Worm (Caenorhabditis elegans) whole organism, L2 larva: ENCODE data around the gene F22B7.3.

ENCODE experiments used
- ceh-82 ChIP-seq: fragments of 150-350 bp; optimal IDR thresholded peaks from 2 replicates; lab custom pipeline; 2014; ENCODE audit warnings: missing biosample characterization, missing genetic modification characterization
- unc-62 ChIP-seq: fragments of 150-350 bp; optimal IDR thresholded peaks from 2 replicates; lab custom pipeline; 2014; ENCODE audit warnings: missing biosample characterization, missing genetic modification reagents, missing genetic modification characterization

DNA sequence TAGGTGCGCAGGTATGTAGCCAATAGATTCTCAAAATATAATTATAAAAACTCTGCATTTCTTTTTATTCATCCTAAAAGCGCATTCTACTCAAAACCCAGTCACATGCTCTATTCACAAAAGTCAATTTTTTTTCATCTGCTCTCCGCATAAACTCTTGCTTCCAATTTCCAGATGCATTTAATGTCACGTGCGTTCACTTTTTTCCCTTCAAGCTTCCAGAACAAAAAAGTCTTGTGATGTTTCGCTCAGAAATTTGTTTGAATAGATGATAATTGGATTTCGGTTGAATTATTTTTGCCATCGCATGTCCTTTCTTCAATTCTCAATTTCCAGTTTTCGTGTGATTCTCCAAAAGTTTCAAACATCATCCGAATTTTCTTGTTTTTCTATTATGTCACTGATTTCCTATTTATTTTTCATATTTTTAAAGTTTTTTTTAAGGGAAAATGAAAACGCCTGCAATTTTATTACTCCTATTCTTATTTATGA lies 16.3 kb downstream of the F22B7.3 start, which contains the start of gene F22B7.1:
- TF ChIP-seq ceh-82 (tag; lab: Kevin White, UChicago): no peak
- no peak for TF ChIP-seq unc-62 (GFP tag; lab: Kevin White, UChicago)
